Worm (Caenorhabditis elegans): ENCODE measurements around the gene farl-11.

ce11 chrII:7148099-7148498 is 43.3 kb upstream of the farl-11 start, which contains the start of gene T07F8.1:
- TF ChIP-seq lsy-2 (tag; optimal IDR thresholded peaks at IDR 0.05) = no peak
- no peak for TF ChIP-seq lin-39 (tag; optimal IDR thresholded peaks at IDR 0.05)
- no peak for TF ChIP-seq dpl-1 (GFP tag; optimal IDR thresholded peaks at IDR 0.05)
- no peak for TF ChIP-seq lir-3 (tag; optimal IDR thresholded peaks at IDR 0.05)
- TF ChIP-seq nhr-76 (tag; optimal IDR thresholded peaks at IDR 0.05) = no peak
- no peak for TF ChIP-seq nhr-25 (tag; optimal IDR thresholded peaks at IDR 0.05; ENCODE audit: borderline replicate concordance, insufficient read depth)
- TF ChIP-seq ama-1 (optimal IDR thresholded peaks at IDR 0.05) = no peak
